Worm (Caenorhabditis elegans) whole organism, midembryonic: ENCODE measurements around the gene clec-75.
"Not testable (repeated sequence)": the region's sequence is repeated elsewhere in the genome, so short reads cannot be mapped to it uniquely, and the experiment has no call there.

Experiments
- T22C8.4 ChIP-seq: fragments of 200-800 bp; sonication (Bioruptor generic); IDR thresholded peaks from 2 replicates; pipeline ENCODE4 v1.3.6; 2022; ENCODE audit warnings: missing genetic modification characterization, missing compliant biosample characterization
- cog-1 ChIP-seq: sonication (generic microtip); optimal IDR thresholded peaks from 2 replicates; lab custom pipeline; 2016; ENCODE audit warnings: missing genetic modification characterization, missing compliant biosample characterization
- flt-1 ChIP-seq: fragments of 200-800 bp; sonication (Bioruptor generic); IDR thresholded peaks from 2 replicates; pipeline ENCODE4 v1.3.6; 2022; ENCODE audit warnings: missing genetic modification characterization, missing compliant biosample characterization
- klf-2 ChIP-seq: fragments of 200-800 bp; sonication (Bioruptor generic); conservative IDR thresholded peaks from 2 replicates; pipeline ENCODE4 v1.3.6; 2022; ENCODE audit warnings: missing genetic modification reagents, missing genetic modification characterization, missing compliant biosample characterization
- med-1 ChIP-seq: sonication (generic microtip); optimal IDR thresholded peaks from 2 replicates; lab custom pipeline; 2017; ENCODE audit warnings: missing genetic modification characterization, mild to moderate bottlenecking, missing compliant biosample characterization, antibody characterized with exemption, missing genetic modification reagents; ENCODE audit not compliant: insufficient read depth
- ref-1 ChIP-seq: fragments of 200-800 bp; sonication (Bioruptor generic); conservative IDR thresholded peaks from 2 replicates; pipeline ENCODE4 v1.3.6; 2022; ENCODE audit warnings: missing genetic modification reagents, missing genetic modification characterization, missing compliant biosample characterization
- tab-1 ChIP-seq: fragments of 200-800 bp; sonication (Bioruptor generic); IDR thresholded peaks from 2 replicates; pipeline ENCODE4 v1.3.6; 2022; ENCODE audit warnings: missing genetic modification characterization, missing compliant biosample characterization
- ztf-23 ChIP-seq: fragments of 200-800 bp; sonication (Bioruptor generic); IDR thresholded peaks from 2 replicates; pipeline ENCODE4 v1.3.6; 2022; ENCODE audit warnings: missing genetic modification reagents, missing genetic modification characterization, missing compliant biosample characterization
- ztf-29 ChIP-seq: fragments of 200-800 bp; sonication (Bioruptor generic); IDR thresholded peaks from 2 replicates; pipeline ENCODE4 v1.3.6; 2022; ENCODE audit warnings: missing genetic modification reagents, missing genetic modification characterization, missing compliant biosample characterization

The clec-75 gene

ce11 chrIV:3932408-3932807, 28.1 kb upstream of the clec-75 start, which contains the start of gene clec-70:
Gene clec-70, plus strand, starts transcription at chrIV:3932708.
- not testable (repeated sequence) for TF ChIP-seq ztf-29, flt-1, ref-1 (GFP tag; lab: Robert Waterston, UW)

ce11 chrIV:3937097-3937496, 23.4 kb upstream of the clec-75 start, which contains the start of gene clec-71:
Gene clec-71, plus strand, starts transcription at chrIV:3937458.
- TF ChIP-seq tab-1 (GFP tag; lab: Robert Waterston, UW) (no peak), med-1 (no peak), klf-2 (GFP tag; lab: Robert Waterston, UW) (no peak), T22C8.4 (GFP tag; lab: Robert Waterston, UW) (no peak), ref-1 (GFP tag; lab: Robert Waterston, UW) (no peak)

- TF ChIP-seq T22C8.4 (GFP tag; lab: Robert Waterston, UW) (no peak), ztf-29 (GFP tag; lab: Robert Waterston, UW) (no peak), tab-1 (GFP tag; lab: Robert Waterston, UW) (no peak), klf-2 (GFP tag; lab: Robert Waterston, UW) (no peak), ref-1 (GFP tag; lab: Robert Waterston, UW) (no peak), med-1 (no peak), flt-1 (GFP tag; lab: Robert Waterston, UW) (no peak), cog-1 (tag; lab: Kevin White, UChicago) (no peak), ztf-23 (no peak)
Observed at ce11 chrIV:3941658-3942328, 18.7 kb upstream of the clec-75 start, which contains the start of gene clec-174. Gene clec-174, minus strand, starts transcription at chrIV:3941708.

DNA sequence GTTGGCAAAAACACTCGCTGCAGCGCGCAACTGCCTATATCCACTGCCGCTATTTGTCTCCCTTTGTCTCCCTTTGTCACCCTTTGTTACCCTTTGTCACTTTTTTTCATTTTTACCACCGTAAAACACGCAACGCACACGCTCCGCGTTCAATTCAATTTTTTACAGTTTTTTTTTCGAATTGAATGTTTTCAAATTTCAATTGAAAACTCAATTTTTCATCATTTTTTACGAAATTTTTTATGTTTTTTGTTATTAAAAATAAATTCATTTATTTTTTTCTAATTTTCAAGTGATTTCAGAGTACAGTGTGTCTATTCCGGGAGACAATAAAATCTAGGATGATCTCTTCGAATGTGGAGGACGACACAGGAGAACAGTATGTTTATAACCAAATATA, 17.5 kb upstream of the clec-75 start, which contains the start of gene Y46C8AL.11:
Y46C8AL.11 (plus strand) TSS at position 301 of the 400 bp plus-strand sequence.
- no peak for TF ChIP-seq klf-2 (GFP tag; lab: Robert Waterston, UW)
- TF ChIP-seq med-1 = no peak
- TF ChIP-seq tab-1 (GFP tag; lab: Robert Waterston, UW) = no peak
- no peak for TF ChIP-seq ref-1 (GFP tag; lab: Robert Waterston, UW)
- no peak for TF ChIP-seq flt-1 (GFP tag; lab: Robert Waterston, UW)
- TF ChIP-seq T22C8.4 (GFP tag; lab: Robert Waterston, UW) = no peak
- no peak for TF ChIP-seq cog-1 (tag; lab: Kevin White, UChicago)
- no peak for TF ChIP-seq ztf-23
- no peak for TF ChIP-seq ztf-29 (GFP tag; lab: Robert Waterston, UW)

- no peak for TF ChIP-seq klf-2 (GFP tag; lab: Robert Waterston, UW)
- TF ChIP-seq med-1 = no peak
- no peak for TF ChIP-seq T22C8.4 (GFP tag; lab: Robert Waterston, UW)
- no peak for TF ChIP-seq tab-1 (GFP tag; lab: Robert Waterston, UW)
- TF ChIP-seq ztf-29 (GFP tag; lab: Robert Waterston, UW) = no peak
- no peak for TF ChIP-seq ref-1 (GFP tag; lab: Robert Waterston, UW)
- no peak for TF ChIP-seq cog-1 (tag; lab: Kevin White, UChicago)
- TF ChIP-seq ztf-23 = no peak
- TF ChIP-seq flt-1 (GFP tag; lab: Robert Waterston, UW) = no peak
Observed at ce11 chrIV:3944459-3944858, 16.1 kb upstream of the clec-75 start, which contains the start of gene clec-72. Gene clec-72, plus strand, starts transcription at chrIV:3944816.

ce11 chrIV:3956095-3956494, 4.4 kb upstream of the clec-75 start, which contains the start of gene clec-73:
Gene clec-73, minus strand, starts transcription at chrIV:3956195.
- TF ChIP-seq klf-2 (GFP tag; lab: Robert Waterston, UW) = no peak
- no peak for TF ChIP-seq tab-1 (GFP tag; lab: Robert Waterston, UW)
- TF ChIP-seq cog-1 (tag; lab: Kevin White, UChicago) = no peak
- no peak for TF ChIP-seq ztf-23
- no peak for TF ChIP-seq med-1
- no peak for TF ChIP-seq flt-1 (GFP tag; lab: Robert Waterston, UW)
- TF ChIP-seq T22C8.4 (GFP tag; lab: Robert Waterston, UW) = no peak
- TF ChIP-seq ref-1 (GFP tag; lab: Robert Waterston, UW) = no peak
- no peak for TF ChIP-seq ztf-29 (GFP tag; lab: Robert Waterston, UW)

- no peak for TF ChIP-seq med-1
- no peak for TF ChIP-seq tab-1 (GFP tag; lab: Robert Waterston, UW)
- no peak for TF ChIP-seq klf-2 (GFP tag; lab: Robert Waterston, UW)
- TF ChIP-seq T22C8.4 (GFP tag; lab: Robert Waterston, UW) = no peak
- no peak for TF ChIP-seq ztf-23
- no peak for TF ChIP-seq cog-1 (tag; lab: Kevin White, UChicago)
- TF ChIP-seq ztf-29 (GFP tag; lab: Robert Waterston, UW) = no peak
- TF ChIP-seq ref-1 (GFP tag; lab: Robert Waterston, UW) = no peak
- TF ChIP-seq flt-1 (GFP tag; lab: Robert Waterston, UW) = no peak
Observed at ce11 chrIV:3956705-3957104, 3.8 kb upstream of the clec-75 start, which contains the start of gene clec-74. Gene clec-74, plus strand, starts transcription at chrIV:3957005.

- TF ChIP-seq tab-1 (GFP tag; lab: Robert Waterston, UW) (no peak), ztf-23 (no peak), T22C8.4 (GFP tag; lab: Robert Waterston, UW) (no peak), ztf-29 (GFP tag; lab: Robert Waterston, UW) (no peak), flt-1 (GFP tag; lab: Robert Waterston, UW) (no peak), klf-2 (GFP tag; lab: Robert Waterston, UW) (no peak), cog-1 (tag; lab: Kevin White, UChicago) (no peak), med-1 (no peak), ref-1 (GFP tag; lab: Robert Waterston, UW) (no peak)
Observed at ce11 chrIV:3962584-3962983, 2.0 kb downstream of the clec-75 start, which contains the start of gene Y46C8AM.1. Gene Y46C8AM.1, plus strand, starts transcription at chrIV:3962884.

DNA sequence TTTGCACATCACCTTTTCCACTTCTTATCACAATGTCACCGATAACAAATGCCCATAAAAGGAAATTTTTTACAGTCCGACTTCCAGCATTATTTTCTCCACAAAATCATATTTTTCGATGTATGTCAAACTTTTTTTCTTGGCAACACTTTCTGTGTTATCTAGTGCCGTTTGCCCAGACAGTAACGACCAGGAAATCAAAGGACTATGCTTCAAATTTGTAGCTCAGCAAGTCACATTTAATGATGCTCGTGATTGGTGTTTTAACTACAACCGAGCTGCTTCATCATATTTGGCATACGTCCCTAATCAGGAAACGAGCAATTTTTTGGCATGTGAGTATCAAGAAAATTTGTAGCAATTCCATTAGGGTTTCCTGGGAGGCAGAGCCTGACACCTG, 3.0 kb downstream of the clec-75 start:
- TF ChIP-seq klf-2 (GFP tag; lab: Robert Waterston, UW) (no peak), ztf-29 (GFP tag; lab: Robert Waterston, UW) (no peak), med-1 (no peak), flt-1 (GFP tag; lab: Robert Waterston, UW) (no peak), ref-1 (GFP tag; lab: Robert Waterston, UW) (no peak), T22C8.4 (GFP tag; lab: Robert Waterston, UW) (no peak), tab-1 (GFP tag; lab: Robert Waterston, UW) (no peak), ztf-23 (no peak), cog-1 (tag; lab: Kevin White, UChicago) (no peak)
